Fruit fly (Drosophila melanogaster) whole organism, embryonic: ENCODE data around the gene RtcB.

Experiments used
- Blimp-1 ChIP-seq: fragments of 200-800 bp; sonication (Bioruptor generic); optimal IDR thresholded peaks from 3 replicates; lab custom pipeline; 2018; ENCODE audit warnings: missing biosample characterization, missing genetic modification characterization, mild to moderate bottlenecking, moderate library complexity, missing genetic modification reagents
- CG11247 ChIP-seq: fragments of 200-800 bp; sonication (Bioruptor generic); IDR thresholded peaks from 2 replicates; pipeline ENCODE4 v1.3.6; 2022; ENCODE audit warnings: missing biosample characterization, missing genetic modification characterization
- CG11504 ChIP-seq: fragments of 200-800 bp; sonication (Bioruptor generic); optimal IDR thresholded peaks from 3 replicates; lab custom pipeline; 2019; ENCODE audit warnings: missing biosample characterization, mild to moderate bottlenecking, missing genetic modification characterization, moderate library complexity
- CG11696 ChIP-seq: fragments of 200-800 bp; sonication (Bioruptor generic); IDR thresholded peaks from 2 replicates; pipeline ENCODE4 v1.3.6; 2022; ENCODE audit warnings: missing biosample characterization, missing genetic modification characterization
- CG12391 ChIP-seq: fragments of 200-800 bp; sonication (Bioruptor generic); optimal IDR thresholded peaks from 3 replicates; lab custom pipeline; 2018; ENCODE audit warnings: missing biosample characterization, mild to moderate bottlenecking, missing genetic modification characterization, moderate library complexity
- CG13287 ChIP-seq: fragments of 200-800 bp; sonication (Bioruptor generic); IDR thresholded peaks from 2 replicates; pipeline ENCODE4 v1.3.6; 2022; ENCODE audit warnings: missing biosample characterization, missing genetic modification characterization; ENCODE audit not compliant: partially characterized antibody
- CG13894 ChIP-seq: fragments of 200-800 bp; sonication (Bioruptor generic); optimal IDR thresholded peaks from 3 replicates; lab custom pipeline; 2018; ENCODE audit warnings: missing biosample characterization, mild to moderate bottlenecking, missing genetic modification characterization, moderate library complexity
- CG14860 ChIP-seq: fragments of 200-800 bp; sonication (Bioruptor generic); IDR thresholded peaks from 3 replicates; pipeline ENCODE4 v1.3.6; 2022; ENCODE audit warnings: missing biosample characterization, missing genetic modification characterization; ENCODE audit not compliant: partially characterized antibody
- CG15601 ChIP-seq: fragments of 200-800 bp; sonication (Bioruptor generic); optimal IDR thresholded peaks from 3 replicates; lab custom pipeline; 2019; ENCODE audit warnings: missing biosample characterization, mild to moderate bottlenecking, missing genetic modification characterization, moderate library complexity
- CG16813 ChIP-seq: fragments of 200-800 bp; sonication (Bioruptor generic); IDR thresholded peaks from 3 replicates; pipeline ENCODE4 v1.3.6; 2022; ENCODE audit warnings: missing biosample characterization, missing genetic modification characterization; ENCODE audit not compliant: partially characterized antibody
- CG17829 ChIP-seq: fragments of 200-800 bp; optimal IDR thresholded peaks from 2 replicates; lab custom pipeline; 2019; ENCODE audit warnings: missing biosample characterization, mild to moderate bottlenecking, missing genetic modification characterization, moderate library complexity
- CG32767 ChIP-seq: fragments of 200-800 bp; sonication (Bioruptor generic); IDR thresholded peaks from 2 replicates; pipeline ENCODE4 v1.3.6; 2022; ENCODE audit warnings: missing biosample characterization, missing genetic modification characterization
- CG3995 ChIP-seq: fragments of 200-800 bp; sonication (Bioruptor generic); optimal IDR thresholded peaks from 3 replicates; lab custom pipeline; 2016; ENCODE audit warnings: missing biosample characterization, missing genetic modification characterization
- CG5245 ChIP-seq: fragments of 200-800 bp; sonication (Bioruptor generic); optimal IDR thresholded peaks from 3 replicates; lab custom pipeline; 2016; ENCODE audit warnings: missing biosample characterization, missing genetic modification characterization
- CG6689 ChIP-seq: fragments of 200-800 bp; sonication (Bioruptor generic); IDR thresholded peaks from 2 replicates; pipeline ENCODE4 v1.3.6; 2022; ENCODE audit warnings: missing biosample characterization, missing genetic modification characterization
- CG7372 ChIP-seq: fragments of 200-800 bp; sonication (Bioruptor generic); IDR thresholded peaks from 2 replicates; pipeline ENCODE4 v1.3.6; 2022; ENCODE audit warnings: missing biosample characterization, missing genetic modification characterization
- CG8290 ChIP-seq, 3 experiments: fragments of 200-800 bp; sonication (Bioruptor generic); optimal IDR thresholded peaks; 2 replicates each; lab custom pipeline; 2016 to 2019; ENCODE audit warnings: missing biosample characterization in 3 of 3, missing genetic modification characterization in 3 of 3, mild to moderate bottlenecking in 2 of 3, moderate library complexity in 1 of 3
- CG8944 ChIP-seq: fragments of 200-800 bp; sonication (Bioruptor generic); optimal IDR thresholded peaks from 3 replicates; lab custom pipeline; 2016; ENCODE audit warnings: missing biosample characterization, missing genetic modification characterization
- CoRest ChIP-seq: fragments of 200-800 bp; sonication (Bioruptor generic); optimal IDR thresholded peaks from 3 replicates; lab custom pipeline; 2018; ENCODE audit warnings: missing biosample characterization, mild to moderate bottlenecking, missing genetic modification characterization, moderate library complexity
- Deaf1 ChIP-seq: fragments of 200-800 bp; optimal IDR thresholded peaks from 3 replicates; lab custom pipeline; 2019; ENCODE audit warnings: missing biosample characterization, mild to moderate bottlenecking, missing genetic modification characterization, moderate library complexity
- Dfd ChIP-seq, 2 experiments: fragments of >200 bp; optimal IDR thresholded peaks; 2 replicates each; lab custom pipeline; 2017; ENCODE audit warnings: missing biosample characterization in 2 of 2, missing genetic modification characterization in 2 of 2
- Dip2 ChIP-seq: fragments of 200-800 bp; sonication (Bioruptor generic); IDR thresholded peaks from 2 replicates; pipeline ENCODE4 v1.3.6; 2022; ENCODE audit warnings: missing biosample characterization, missing genetic modification characterization
- Dll ChIP-seq: fragments of 200-800 bp; sonication (Bioruptor generic); IDR thresholded peaks from 4 replicates; pipeline ENCODE4 v1.3.6; 2022; ENCODE audit warnings: missing biosample characterization, missing genetic modification characterization; ENCODE audit not compliant: partially characterized antibody
- Elba2 ChIP-seq: fragments of 200-800 bp; sonication (Bioruptor generic); optimal IDR thresholded peaks from 3 replicates; lab custom pipeline; 2016; ENCODE audit warnings: missing biosample characterization, missing genetic modification characterization
- Ets97D ChIP-seq: fragments of 200-800 bp; sonication (Bioruptor generic); optimal IDR thresholded peaks from 3 replicates; lab custom pipeline; 2016; ENCODE audit warnings: missing biosample characterization, missing genetic modification characterization
- Hr3 ChIP-seq: fragments of 200-800 bp; sonication (Bioruptor generic); optimal IDR thresholded peaks from 3 replicates; lab custom pipeline; 2016; ENCODE audit warnings: missing biosample characterization, missing genetic modification characterization
- Myb ChIP-seq: fragments of 200-800 bp; sonication (Bioruptor generic); optimal IDR thresholded peaks from 2 replicates; lab custom pipeline; 2016; ENCODE audit warnings: missing biosample characterization, missing genetic modification characterization
- NC2β ChIP-seq: fragments of 200-800 bp; sonication (Bioruptor generic); optimal IDR thresholded peaks from 2 replicates; lab custom pipeline; 2016; ENCODE audit warnings: missing biosample characterization, missing genetic modification characterization
- Rfx ChIP-seq: fragments of 200-800 bp; sonication (Bioruptor generic); IDR thresholded peaks from 2 replicates; pipeline ENCODE4 v1.3.6; 2022; ENCODE audit warnings: missing biosample characterization, missing genetic modification characterization
- Scr ChIP-seq: fragments of 200-800 bp; sonication (Bioruptor generic); IDR thresholded peaks from 2 replicates; pipeline ENCODE4 v1.3.6; 2022; ENCODE audit warnings: missing biosample characterization, missing genetic modification characterization; ENCODE audit not compliant: partially characterized antibody
- Sry-δ ChIP-seq: fragments of 200-800 bp; sonication (Bioruptor generic); optimal IDR thresholded peaks from 2 replicates; lab custom pipeline; 2016; ENCODE audit warnings: missing biosample characterization, missing genetic modification characterization
- ap ChIP-seq: fragments of 200-800 bp; sonication (Bioruptor generic); IDR thresholded peaks from 2 replicates; pipeline ENCODE4 v1.3.6; 2022; ENCODE audit warnings: missing biosample characterization, missing genetic modification characterization
- ash1 ChIP-seq: fragments of 200-800 bp; sonication (Bioruptor generic); optimal IDR thresholded peaks from 2 replicates; lab custom pipeline; 2018; ENCODE audit warnings: missing biosample characterization, mild to moderate bottlenecking, missing genetic modification characterization
- ato ChIP-seq: fragments of 200-800 bp; sonication (Bioruptor generic); IDR thresholded peaks from 2 replicates; pipeline ENCODE4 v1.3.6; 2022; ENCODE audit warnings: missing biosample characterization, missing genetic modification characterization; ENCODE audit not compliant: partially characterized antibody
- az2 ChIP-seq: fragments of 200-800 bp; sonication (Bioruptor generic); optimal IDR thresholded peaks from 3 replicates; lab custom pipeline; 2016; ENCODE audit warnings: missing biosample characterization, missing genetic modification characterization
- bab2 ChIP-seq: fragments of 200-800 bp; sonication (Bioruptor generic); optimal IDR thresholded peaks from 2 replicates; lab custom pipeline; 2016; ENCODE audit warnings: missing biosample characterization, missing genetic modification characterization
- gce ChIP-seq: fragments of 200-800 bp; sonication (Bioruptor generic); IDR thresholded peaks from 3 replicates; pipeline ENCODE4 v1.3.6; 2022; ENCODE audit warnings: missing biosample characterization, missing genetic modification characterization
- gfzf ChIP-seq: fragments of 200-800 bp; sonication (Bioruptor generic); optimal IDR thresholded peaks from 2 replicates; lab custom pipeline; 2016; ENCODE audit warnings: missing biosample characterization, mild to moderate bottlenecking, missing genetic modification characterization, moderate library complexity
- grau ChIP-seq: fragments of 200-800 bp; optimal IDR thresholded peaks from 3 replicates; lab custom pipeline; 2019; ENCODE audit warnings: missing biosample characterization, mild to moderate bottlenecking, missing genetic modification characterization, moderate library complexity
- inv ChIP-seq: fragments of 200-800 bp; sonication (Bioruptor generic); IDR thresholded peaks from 2 replicates; pipeline ENCODE4 v1.3.6; 2022; ENCODE audit warnings: missing biosample characterization, missing genetic modification characterization; ENCODE audit not compliant: partially characterized antibody
- lmd ChIP-seq: fragments of 200-800 bp; sonication (Bioruptor generic); IDR thresholded peaks from 2 replicates; pipeline ENCODE4 v1.3.6; 2022; ENCODE audit warnings: missing biosample characterization, missing genetic modification characterization
- lov ChIP-seq, 2 experiments: fragments of 200-800 bp in 1 of 2; fragments of >200 bp in 1 of 2; sonication (Bioruptor generic) in 1 of 2; IDR thresholded peaks in 1 of 2; optimal IDR thresholded peaks in 1 of 2; 2 replicates in 1 of 2; 3 replicates in 1 of 2; pipeline versions ENCODE4 v1.3.6 to Lab custom; 2017 to 2022; ENCODE audit warnings: missing biosample characterization in 1 of 2, missing genetic modification characterization in 1 of 2
- mld ChIP-seq: fragments of 200-800 bp; sonication (Bioruptor generic); IDR thresholded peaks from 3 replicates; pipeline ENCODE4 v1.3.6; 2022; ENCODE audit warnings: missing biosample characterization, missing genetic modification characterization; ENCODE audit not compliant: partially characterized antibody
- pho ChIP-seq: fragments of 200-800 bp; sonication (Bioruptor generic); optimal IDR thresholded peaks from 2 replicates; lab custom pipeline; 2016; ENCODE audit warnings: missing biosample characterization, missing genetic modification characterization
- ro ChIP-seq: fragments of 200-800 bp; sonication (Bioruptor generic); IDR thresholded peaks from 2 replicates; pipeline ENCODE4 v1.3.6; 2022; ENCODE audit warnings: missing biosample characterization, missing genetic modification characterization
- sens ChIP-seq: fragments of 200-800 bp; sonication (Bioruptor generic); peaks from one replicate; lab custom pipeline; 2016; ENCODE audit warnings: missing biosample characterization, missing genetic modification characterization
- slbo ChIP-seq: fragments of 200-800 bp; sonication (Bioruptor generic); IDR thresholded peaks from 2 replicates; pipeline ENCODE4 v1.3.6; 2022; ENCODE audit warnings: missing biosample characterization, missing genetic modification characterization
- sna ChIP-seq: fragments of 200-800 bp; sonication (Bioruptor generic); IDR thresholded peaks from 2 replicates; pipeline ENCODE4 v1.3.6; 2022; ENCODE audit warnings: missing biosample characterization, missing genetic modification characterization; ENCODE audit not compliant: partially characterized antibody
- tgo ChIP-seq: fragments of 200-800 bp; sonication (Bioruptor generic); IDR thresholded peaks from 3 replicates; pipeline ENCODE4 v1.3.6; 2022; ENCODE audit warnings: missing biosample characterization, missing genetic modification characterization
- vnd ChIP-seq: fragments of 200-800 bp; sonication (Bioruptor generic); IDR thresholded peaks from 3 replicates; pipeline ENCODE4 v1.3.6; 2022; ENCODE audit warnings: missing biosample characterization, missing genetic modification characterization; ENCODE audit not compliant: partially characterized antibody

RtcB gene

DNA sequence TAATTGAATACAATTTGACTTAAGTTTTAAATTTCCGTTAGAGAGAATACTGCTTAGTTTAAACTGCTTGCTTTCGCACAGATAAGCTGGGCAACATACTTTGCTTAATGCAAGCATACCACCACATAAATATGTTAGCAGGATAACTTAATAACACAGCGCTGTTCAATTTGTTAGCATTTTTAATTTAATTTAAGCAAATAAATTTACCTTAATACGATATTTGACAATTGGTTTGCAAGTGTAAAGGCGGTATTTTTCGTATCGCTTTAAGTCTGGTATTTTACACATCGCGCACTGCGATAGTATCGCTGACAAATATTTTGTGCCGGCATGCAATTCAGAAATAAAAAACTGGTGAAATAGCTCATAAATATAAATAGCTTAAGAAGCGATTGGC, at the start of gene RtcB:
Gene RtcB, plus strand, starts transcription at position 301 of the 400 bp plus-strand sequence.
- TF ChIP-seq NC2β: no peak
- TF ChIP-seq CG11696: no peak
- no peak for TF ChIP-seq CG5245 (GFP tag; lab: Kevin White, UChicago)
- peak; percentile 7 for TF ChIP-seq CG8944
- no peak for TF ChIP-seq CG15601 (tag; lab: Kevin White, UChicago)
- TF ChIP-seq Sry-δ (GFP tag; lab: Kevin White, UChicago): peak; percentile 75
- peak; percentile 96 for TF ChIP-seq inv (GFP tag; lab: Robert Waterston, UW)
- peak; percentile 97 for TF ChIP-seq vnd (GFP tag; lab: Robert Waterston, UW)
- TF ChIP-seq Blimp-1: no peak
- TF ChIP-seq CG17829 (tag; lab: Kevin White, UChicago): peak; percentile 18
- TF ChIP-seq lov (optimal IDR thresholded peaks at IDR 0.05; lab: Kevin White, UChicago): no peak
- no peak for TF ChIP-seq lov (GFP tag; IDR thresholded peaks at IDR 0.05; lab: Robert Waterston, UW)
- peak; percentile 19 for TF ChIP-seq CG12391 (tag; lab: Kevin White, UChicago)
- no peak for TF ChIP-seq Hr3 (GFP tag; lab: Kevin White, UChicago)
- peak; percentile 35; the same call in 1 of the 2 replicates for TF ChIP-seq slbo (GFP tag; lab: Robert Waterston, UW)
- TF ChIP-seq CG11247 (GFP tag; lab: Robert Waterston, UW): no peak
- no peak for TF ChIP-seq ash1
- TF ChIP-seq CG3995 (GFP tag; lab: Kevin White, UChicago): peak; percentile 42
- TF ChIP-seq CG16813: peak; percentile 98
- TF ChIP-seq CG13287 (GFP tag; lab: Robert Waterston, UW): peak; percentile 97
- peak; percentile 98 for TF ChIP-seq sna (GFP tag; lab: Robert Waterston, UW)
- peak; percentile 9 for TF ChIP-seq grau
- no peak for TF ChIP-seq bab2 (GFP tag; lab: Kevin White, UChicago)
- peak; percentile 53 for TF ChIP-seq gfzf (GFP tag; lab: Kevin White, UChicago)
- TF ChIP-seq ap (GFP tag; lab: Robert Waterston, UW): no peak
- TF ChIP-seq ro (GFP tag; lab: Robert Waterston, UW): no peak
- no peak for TF ChIP-seq CG6689 (GFP tag; lab: Robert Waterston, UW)
- TF ChIP-seq mld (GFP tag; lab: Robert Waterston, UW): peak; percentile 91
- no peak for TF ChIP-seq CG13894 (tag; lab: Kevin White, UChicago)
- peak; percentile 42 for TF ChIP-seq Ets97D (GFP tag; lab: Kevin White, UChicago)
- peak; percentile 99 for TF ChIP-seq Myb (GFP tag; lab: Kevin White, UChicago)
- TF ChIP-seq CG11504 (tag; lab: Kevin White, UChicago): peak; percentile 33
- peak; percentile 15; the same call in 1 of the 3 replicates for TF ChIP-seq tgo (GFP tag; lab: Robert Waterston, UW)
- no peak for TF ChIP-seq gce (GFP tag; lab: Robert Waterston, UW)
- TF ChIP-seq CG32767 (GFP tag; lab: Robert Waterston, UW): no peak
- TF ChIP-seq Scr (GFP tag; lab: Robert Waterston, UW): peak; percentile 97
- peak in 1 of 2 experiments; percentile 62 for TF ChIP-seq Dfd (GFP tag; optimal IDR thresholded peaks at IDR 0.05; lab: Kevin White, UChicago)
- TF ChIP-seq ato (GFP tag; lab: Robert Waterston, UW): peak; percentile 89
- TF ChIP-seq Dip2 (GFP tag; lab: Robert Waterston, UW): no peak
- TF ChIP-seq Elba2: peak; percentile 46
- no peak for TF ChIP-seq CG7372
- TF ChIP-seq CG8290 (GFP tag; optimal IDR thresholded peaks at IDR 0.05; lab: Kevin White, UChicago): peak; percentile 8
- TF ChIP-seq CG8290 (tag; optimal IDR thresholded peaks at IDR 0.05; lab: Kevin White, UChicago): peak in 1 of 2 experiments; percentile 31
- TF ChIP-seq az2 (GFP tag; lab: Kevin White, UChicago): no peak
- TF ChIP-seq CoRest (tag; lab: Kevin White, UChicago): peak; percentile 71
- TF ChIP-seq Dll (GFP tag; lab: Robert Waterston, UW): peak; percentile 98
- TF ChIP-seq lmd (GFP tag; lab: Robert Waterston, UW): no peak
- peak; percentile 95 for TF ChIP-seq CG14860 (GFP tag; lab: Robert Waterston, UW)
- no peak; the same call in 1 of the 2 replicates for TF ChIP-seq Rfx (GFP tag; lab: Robert Waterston, UW)
- peak; percentile 38 for TF ChIP-seq sens (GFP tag; lab: Kevin White, UChicago)
- TF ChIP-seq pho: peak; percentile 34
- no peak for TF ChIP-seq Deaf1 (tag; lab: Kevin White, UChicago)
